Worm (Caenorhabditis elegans) whole organism, L4/young adult: Measurements from ENCODE around the gene snt-5.
A peak's percentile ranks its signal among the peaks of the same experiment; 100 is the strongest.

Experiments used
- W03F9.2 ChIP-seq: fragments of 150-350 bp; optimal IDR thresholded peaks from 2 replicates; lab custom pipeline; 2014; ENCODE audit warnings: missing biosample characterization, missing genetic modification characterization
- dao-5 ChIP-seq: sonication (generic microtip); optimal IDR thresholded peaks from 2 replicates; lab custom pipeline; 2016; ENCODE audit warnings: missing genotype, missing genetic modification characterization, moderate library complexity, missing compliant biosample characterization
- him-1 ChIP-seq: sonication (generic microtip); optimal IDR thresholded peaks from 2 replicates; lab custom pipeline; 2016; ENCODE audit warnings: missing genotype, missing genetic modification reagents, missing genetic modification characterization, missing compliant biosample characterization

Gene snt-5

DNA sequence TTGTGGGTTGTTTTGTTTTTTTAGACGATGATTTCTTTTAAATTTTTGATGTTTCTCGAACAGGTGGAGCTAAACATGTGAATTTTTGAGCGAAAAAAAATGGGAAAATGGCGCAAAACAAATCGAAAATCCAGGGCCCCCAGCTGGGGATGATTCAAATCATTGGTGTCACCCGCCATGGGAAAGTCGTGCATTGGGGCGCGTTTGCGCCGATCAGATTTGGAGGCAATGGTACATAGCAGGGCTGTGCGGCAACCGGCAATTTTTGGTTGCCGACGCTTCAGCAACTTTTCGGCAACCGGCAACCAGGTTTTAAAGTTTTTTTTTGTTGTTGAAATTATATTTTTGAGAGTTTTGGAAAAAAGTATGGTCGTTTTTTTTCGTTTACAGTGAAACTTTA is 20.9 kb downstream of the snt-5 start:
- TF ChIP-seq him-1 (tag; lab: Kevin White, UChicago), result no peak
- TF ChIP-seq dao-5, result no peak
- TF ChIP-seq W03F9.2 (tag; lab: Kevin White, UChicago), result no peak

DNA sequence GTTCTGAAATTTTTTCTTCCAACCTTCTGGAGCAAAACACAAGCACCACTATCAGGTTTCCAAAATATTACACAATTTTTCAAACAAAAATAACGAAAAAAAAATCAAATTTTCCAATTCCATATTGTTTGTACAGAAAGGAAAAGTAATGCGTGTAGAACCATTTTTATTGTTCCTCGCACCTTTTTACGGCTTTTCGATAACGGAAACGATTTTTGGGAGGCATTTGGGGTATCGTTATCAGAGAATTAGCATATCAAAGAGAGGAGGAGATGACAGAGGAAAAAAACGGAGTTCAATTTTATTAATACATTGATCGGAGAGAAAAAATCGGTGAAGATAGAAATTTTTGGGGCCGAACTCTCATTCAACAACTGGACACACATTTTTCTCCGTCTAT is 21.5 kb downstream of the snt-5 start:
- TF ChIP-seq dao-5 (no peak), him-1 (tag; lab: Kevin White, UChicago) (no peak)

DNA sequence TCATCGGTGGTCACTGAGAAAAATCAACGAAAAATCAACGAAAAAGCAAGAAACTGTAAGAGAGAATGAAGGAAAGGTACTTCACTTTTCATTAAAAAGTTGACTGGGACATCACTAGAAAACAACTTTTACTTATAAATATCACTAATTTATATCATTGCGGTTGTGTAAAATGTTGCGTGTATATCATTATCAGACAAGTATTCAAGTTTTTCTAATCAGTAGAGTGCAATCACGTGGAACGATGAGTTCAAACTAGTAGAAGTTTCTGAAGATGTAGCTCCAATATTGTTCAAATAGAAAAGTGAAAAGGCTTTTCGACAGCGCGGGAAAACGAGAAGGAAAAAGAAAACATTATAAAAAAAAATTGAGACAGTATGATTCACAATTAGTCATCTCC is 23.1 kb downstream of the snt-5 start:
- no peak for TF ChIP-seq dao-5
- TF ChIP-seq him-1 (tag; lab: Kevin White, UChicago), result no peak
- no peak for TF ChIP-seq W03F9.2 (tag; lab: Kevin White, UChicago)

DNA sequence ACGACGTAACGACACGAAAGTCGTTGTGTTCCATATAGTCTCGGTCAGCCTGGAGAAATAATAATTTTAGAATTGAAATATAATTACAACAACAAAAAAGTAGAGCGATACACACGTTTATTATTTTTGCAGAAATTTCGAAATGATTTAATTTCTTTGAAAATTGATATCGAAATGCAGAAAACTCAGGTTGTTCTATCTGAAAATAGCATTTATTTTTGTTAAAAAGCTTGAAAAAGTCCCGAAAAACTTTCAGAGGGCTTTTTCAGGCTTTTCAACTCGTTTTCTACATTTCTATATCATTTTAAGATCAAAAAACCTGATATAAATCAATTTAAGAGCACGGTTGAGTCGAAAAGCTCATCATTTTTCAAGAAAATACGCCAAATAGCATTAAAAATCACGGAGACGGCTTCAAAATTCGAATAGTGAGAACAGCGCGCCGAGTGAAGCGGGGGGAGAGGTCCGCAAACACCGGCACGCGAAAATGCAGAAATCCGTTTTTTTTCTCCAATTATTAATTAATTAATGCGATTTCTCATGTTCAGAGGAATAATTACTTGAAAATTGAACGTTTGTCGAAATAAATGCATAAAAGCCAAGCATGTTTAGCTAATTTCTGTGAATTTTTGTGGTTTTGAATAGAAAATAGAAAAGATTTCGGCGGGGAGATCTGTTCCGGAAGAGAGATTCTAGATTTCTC is 28.0 kb downstream of the snt-5 start, which contains the start of gene rga-4:
TSS of gene rga-4 (minus strand) at position 51 of the 703 bp plus-strand sequence.
- no peak for TF ChIP-seq him-1 (tag; lab: Kevin White, UChicago)
- TF ChIP-seq dao-5, result no peak
- TF ChIP-seq W03F9.2 (tag; lab: Kevin White, UChicago), result no peak

DNA sequence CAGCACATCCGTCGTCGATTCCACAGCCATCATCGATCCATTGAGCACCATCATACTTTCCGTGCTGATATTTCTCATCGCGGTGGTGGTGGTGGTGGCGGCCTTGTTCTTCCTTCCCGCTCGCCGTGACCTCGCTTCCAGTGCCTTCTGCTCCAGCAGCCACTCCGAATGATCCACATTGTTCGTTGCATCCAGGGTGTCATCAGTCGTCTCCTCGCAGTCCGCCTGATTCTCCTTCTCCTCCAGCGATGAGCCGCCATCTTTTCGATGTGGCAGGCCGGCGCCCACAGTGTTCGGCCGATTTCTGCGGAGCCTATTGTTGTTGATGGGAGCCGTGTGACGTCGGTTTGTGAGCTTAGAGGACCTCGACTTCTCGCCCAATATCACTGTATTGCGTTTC is 33.3 kb downstream of the snt-5 start:
- TF ChIP-seq W03F9.2 (tag; lab: Kevin White, UChicago) (no peak), him-1 (tag; lab: Kevin White, UChicago) (no peak), dao-5 (no peak)

DNA sequence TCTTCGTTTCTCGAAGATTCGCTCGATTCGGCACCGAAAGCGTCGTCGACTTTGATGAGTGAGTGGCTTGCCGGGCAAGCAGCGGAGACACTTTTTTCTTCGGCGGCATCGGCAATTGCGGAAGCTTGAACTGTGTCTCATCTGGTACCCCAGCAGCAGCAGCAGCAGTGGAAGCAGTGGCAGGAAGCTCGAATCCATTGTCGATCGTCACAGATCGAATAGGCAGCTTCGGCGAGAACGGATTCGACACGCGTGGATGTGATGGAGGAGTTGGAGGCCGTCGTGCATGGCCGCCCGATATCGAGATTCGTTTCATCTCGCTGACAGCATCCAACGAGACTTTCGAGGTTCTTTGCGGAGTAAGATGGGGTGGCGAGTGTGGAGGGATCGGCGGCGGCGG is 36.4 kb downstream of the snt-5 start:
- TF ChIP-seq W03F9.2 (tag; lab: Kevin White, UChicago) (no peak), dao-5 (no peak), him-1 (tag; lab: Kevin White, UChicago) (no peak)

DNA sequence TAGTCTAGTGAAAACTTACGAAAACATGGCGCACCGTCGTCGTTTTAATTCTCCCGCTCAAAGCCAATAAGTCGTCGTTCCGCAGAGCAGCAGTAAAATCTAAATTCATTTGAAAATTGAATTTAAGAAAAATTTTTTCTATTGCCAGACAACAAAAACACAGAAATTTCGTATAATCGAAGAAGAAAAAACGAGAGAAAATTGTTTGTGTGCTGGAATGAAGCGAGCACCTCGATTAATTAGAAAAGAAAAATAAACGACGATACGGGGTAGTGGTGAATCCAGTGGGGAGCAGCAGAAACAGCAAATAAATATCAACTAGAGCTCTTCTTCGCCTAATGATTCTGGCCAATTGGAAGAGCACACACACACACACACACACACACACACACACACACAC is 40.4 kb downstream of the snt-5 start, which contains the start of gene snt-3:
TSS of gene snt-3 (minus strand) at position 101 of the 400 bp plus-strand sequence.
- TF ChIP-seq dao-5 (no peak), him-1 (tag; lab: Kevin White, UChicago) (no peak), W03F9.2 (tag; lab: Kevin White, UChicago) (no peak)

DNA sequence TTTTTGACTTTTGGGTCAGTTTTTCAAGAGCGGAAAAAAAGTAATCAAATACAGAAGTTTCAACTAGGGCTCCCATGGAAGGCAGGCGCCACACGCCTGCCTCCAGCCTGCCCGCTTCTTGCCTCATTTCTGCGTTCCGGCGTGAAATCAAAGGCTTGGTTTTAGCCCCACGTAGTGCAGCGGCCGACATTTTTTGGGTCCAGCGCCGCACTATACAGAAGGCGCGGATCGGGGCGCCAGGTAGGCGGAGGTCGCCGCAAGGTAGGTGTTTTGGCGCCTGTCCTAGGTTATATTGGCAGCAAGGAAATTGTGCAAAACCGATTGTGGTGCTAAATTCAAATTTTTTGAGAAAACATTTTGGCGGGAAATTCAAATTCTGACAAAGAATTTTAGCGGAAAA is 43.2 kb downstream of the snt-5 start:
- TF ChIP-seq him-1 (tag; lab: Kevin White, UChicago), result no peak
- no peak for TF ChIP-seq W03F9.2 (tag; lab: Kevin White, UChicago)
- TF ChIP-seq dao-5, result no peak

DNA sequence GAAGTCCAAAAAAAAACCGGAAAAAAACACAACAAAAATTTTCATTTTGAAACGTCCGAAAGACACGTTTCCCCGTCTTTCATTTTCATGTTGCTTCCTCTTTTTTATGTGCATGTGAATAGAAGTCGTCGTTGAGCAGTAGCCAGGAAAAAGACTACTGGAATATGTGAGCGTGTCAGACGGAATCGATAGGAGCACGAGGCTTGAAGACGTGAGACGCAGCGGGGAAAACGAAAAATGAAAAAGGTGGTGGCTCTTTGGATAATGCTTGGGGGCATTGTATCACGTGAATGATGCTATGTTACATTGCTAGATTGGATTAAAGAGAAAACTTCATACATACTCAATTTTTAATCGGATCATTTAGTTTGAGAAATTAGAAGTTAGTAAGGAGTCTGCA is 45.3 kb downstream of the snt-5 start:
- no peak for TF ChIP-seq dao-5
- TF ChIP-seq him-1 (tag; lab: Kevin White, UChicago), result peak; percentile 12

DNA sequence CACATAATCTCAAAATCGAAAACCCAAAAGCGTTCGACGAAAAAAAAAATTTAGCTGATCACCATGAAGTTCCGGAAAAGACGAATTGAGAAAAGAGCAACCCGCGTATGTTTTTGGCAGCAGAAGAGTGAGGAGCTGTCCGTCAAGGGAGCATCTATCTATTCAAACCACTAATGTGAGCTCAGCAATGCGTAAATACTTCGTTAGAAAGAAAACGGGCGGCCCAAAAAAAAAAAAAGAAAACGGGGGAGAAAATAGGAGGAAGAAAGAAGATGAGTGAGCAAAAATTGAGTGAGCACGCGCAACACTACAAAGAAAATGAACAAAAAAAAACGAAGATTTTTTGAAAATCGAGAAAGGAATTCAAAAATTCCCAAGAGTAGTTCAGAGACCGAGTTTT is 47.0 kb downstream of the snt-5 start:
- TF ChIP-seq him-1 (tag; lab: Kevin White, UChicago), result peak; percentile 14
- TF ChIP-seq dao-5, result no peak

DNA sequence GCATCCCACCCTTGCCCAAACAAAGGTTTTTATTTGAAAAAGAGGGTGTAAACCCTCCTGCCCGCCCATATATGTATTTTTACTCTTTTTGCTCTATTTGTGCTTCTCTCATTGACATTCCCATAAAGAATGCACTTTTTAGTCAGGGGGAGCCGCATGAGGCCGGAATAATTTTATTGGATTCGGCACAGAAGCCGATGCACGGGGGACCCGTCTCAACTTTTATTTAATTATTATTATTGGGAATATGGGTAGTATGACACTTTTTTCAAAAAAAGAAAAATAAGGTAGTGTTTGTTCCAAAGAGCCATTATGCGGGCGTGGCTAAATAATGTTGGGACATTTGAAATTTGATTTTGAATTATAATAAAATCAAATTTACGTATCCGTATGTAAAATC is 49.3 kb downstream of the snt-5 start:
- TF ChIP-seq dao-5 (no peak), W03F9.2 (tag; lab: Kevin White, UChicago) (no peak), him-1 (tag; lab: Kevin White, UChicago) (no peak)

DNA sequence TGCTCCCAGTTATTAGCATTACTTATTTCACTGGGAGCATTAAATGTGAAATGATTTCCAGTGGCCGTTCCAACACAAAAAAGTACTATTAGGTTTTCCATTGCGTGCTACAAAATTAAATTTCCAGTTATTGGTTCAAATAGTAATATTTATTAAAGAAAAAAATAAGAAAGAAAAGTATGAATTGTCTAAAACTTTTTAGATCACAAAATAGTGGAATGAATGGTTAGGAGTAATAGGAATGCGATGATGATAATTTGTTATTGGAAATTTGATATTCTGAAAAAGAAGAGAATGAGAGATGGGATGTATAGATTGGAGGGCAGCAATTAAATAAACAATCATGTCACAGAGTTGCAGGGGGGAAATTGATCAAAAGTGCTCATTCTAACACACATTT is 53.3 kb downstream of the snt-5 start, which contains the start of gene Y75B7AL.2:
TSS of gene Y75B7AL.2 (minus strand) at position 101 of the 400 bp plus-strand sequence.
- TF ChIP-seq W03F9.2 (tag; lab: Kevin White, UChicago), result no peak
- TF ChIP-seq dao-5, result no peak
- no peak for TF ChIP-seq him-1 (tag; lab: Kevin White, UChicago)

DNA sequence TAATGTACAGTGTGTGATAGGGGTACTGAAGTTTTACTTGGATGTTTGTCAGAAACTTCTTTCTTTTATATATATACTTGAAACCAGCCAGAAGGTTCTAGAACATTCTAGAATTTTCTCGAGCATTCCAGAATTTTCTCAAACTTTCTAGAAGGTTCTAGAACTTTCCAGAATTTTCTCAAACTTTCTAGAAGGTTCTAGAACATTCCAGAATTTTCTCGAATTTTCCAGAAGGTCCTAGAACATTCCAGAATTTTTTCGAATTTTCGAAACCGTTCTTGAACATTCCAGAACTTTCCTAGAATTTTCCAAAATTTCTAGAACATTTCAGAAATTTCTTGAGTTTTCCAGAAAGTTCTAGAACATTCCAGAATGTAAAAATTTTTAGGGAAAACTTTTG is 56.1 kb downstream of the snt-5 start:
- TF ChIP-seq him-1 (tag; lab: Kevin White, UChicago) (no peak), W03F9.2 (tag; lab: Kevin White, UChicago) (no peak), dao-5 (no peak)

DNA sequence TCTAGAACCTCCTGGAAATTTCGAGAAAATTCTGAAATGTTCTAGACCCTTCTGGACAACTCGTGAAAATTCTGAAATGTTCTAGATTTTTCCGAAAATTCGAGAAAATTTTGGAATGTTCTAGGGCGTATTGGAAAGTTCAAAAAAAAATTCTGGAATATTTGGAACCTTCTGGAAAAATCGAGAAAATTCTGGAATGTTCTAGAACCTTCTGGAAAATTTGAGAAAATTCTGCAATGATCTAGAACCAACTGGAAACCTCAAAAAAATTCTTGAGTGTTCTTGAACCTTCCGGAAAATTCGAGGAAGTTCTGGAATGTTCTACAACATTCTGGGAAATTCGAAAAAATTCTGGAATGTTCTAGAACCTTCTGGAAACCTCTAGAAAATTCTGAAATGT is 59.0 kb downstream of the snt-5 start:
- TF ChIP-seq W03F9.2 (tag; lab: Kevin White, UChicago), result no peak
- no peak for TF ChIP-seq dao-5
- no peak for TF ChIP-seq him-1 (tag; lab: Kevin White, UChicago)

DNA sequence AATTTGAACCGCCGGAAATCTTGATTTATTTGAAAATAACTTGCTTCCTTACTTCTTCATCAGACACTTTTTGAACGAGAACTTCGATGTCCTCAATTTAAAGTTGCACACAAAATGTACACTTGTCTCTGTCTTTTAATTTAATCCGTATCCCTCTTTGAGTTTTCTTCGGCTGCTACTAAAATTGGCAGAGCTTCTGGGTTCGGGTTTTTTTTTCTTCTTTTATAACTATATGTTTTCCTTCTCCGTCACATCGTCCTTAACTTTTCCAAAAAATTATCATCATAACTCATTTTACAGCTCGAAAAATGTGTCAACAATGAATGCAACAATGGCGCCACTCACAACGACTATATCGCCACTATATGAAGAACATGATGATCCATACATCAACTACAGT is 59.5 kb downstream of the snt-5 start, which contains the start of gene glb-33:
TSS of gene glb-33 (plus strand) at position 301 of the 400 bp plus-strand sequence.
- no peak for TF ChIP-seq him-1 (tag; lab: Kevin White, UChicago)
- no peak for TF ChIP-seq W03F9.2 (tag; lab: Kevin White, UChicago)
- TF ChIP-seq dao-5, result no peak
